Worm (Caenorhabditis elegans): ENCODE measurements around the gene nlp-29.

- no peak for TF ChIP-seq pqm-1 (tag; optimal IDR thresholded peaks at IDR 0.05)
- TF ChIP-seq ztf-11 (tag; optimal IDR thresholded peaks at IDR 0.05) = no peak
- no peak for TF ChIP-seq pha-4 (tag; optimal IDR thresholded peaks at IDR 0.05)
- TF ChIP-seq mdl-1 (tag; optimal IDR thresholded peaks at IDR 0.05) = no peak
Measured at ce11 chrV:3989070-3989469, 4.8 kb downstream of the nlp-29 start, which contains the start of gene nlp-27.

All from whole organism, L3 larva.